Fruit fly (Drosophila melanogaster) whole organism, embryonic: ENCODE data around the gene ABCB7.

Source experiments
- Blimp-1 ChIP-seq: fragments of 200-800 bp; sonication (Bioruptor generic); optimal IDR thresholded peaks from 3 replicates; lab custom pipeline; 2018; ENCODE audit warnings: missing biosample characterization, missing genetic modification characterization, mild to moderate bottlenecking, moderate library complexity, missing genetic modification reagents
- CG10274 ChIP-seq: fragments of 200-800 bp; sonication (Bioruptor generic); optimal IDR thresholded peaks from 3 replicates; lab custom pipeline; 2017; ENCODE audit warnings: missing biosample characterization, mild to moderate bottlenecking, missing genetic modification characterization
- CG10431 ChIP-seq: fragments of 200-800 bp; sonication (Bioruptor generic); optimal IDR thresholded peaks from 3 replicates; lab custom pipeline; 2018; ENCODE audit warnings: missing biosample characterization, mild to moderate bottlenecking, missing genetic modification characterization
- CG11085 ChIP-seq: fragments of 200-800 bp; sonication (Bioruptor generic); IDR thresholded peaks from 2 replicates; pipeline ENCODE4 v1.3.6; 2022; ENCODE audit warnings: missing biosample characterization, missing genetic modification characterization
- CG12659 ChIP-seq: fragments of 200-800 bp; sonication (Bioruptor generic); optimal IDR thresholded peaks from 3 replicates; lab custom pipeline; 2017; ENCODE audit warnings: mild to moderate bottlenecking, missing biosample characterization, missing genetic modification reagents, missing genetic modification characterization
- CG13287 ChIP-seq: fragments of 200-800 bp; sonication (Bioruptor generic); IDR thresholded peaks from 2 replicates; pipeline ENCODE4 v1.3.6; 2022; ENCODE audit warnings: missing biosample characterization, missing genetic modification characterization; ENCODE audit not compliant: partially characterized antibody
- CG13775 ChIP-seq: fragments of 200-800 bp; sonication (Bioruptor generic); optimal IDR thresholded peaks from 3 replicates; lab custom pipeline; 2017; ENCODE audit warnings: missing biosample characterization, mild to moderate bottlenecking, missing genetic modification characterization
- CG15479 ChIP-seq: fragments of 200-800 bp; sonication (Bioruptor generic); optimal IDR thresholded peaks from 3 replicates; lab custom pipeline; 2019; ENCODE audit warnings: missing biosample characterization, mild to moderate bottlenecking, missing genetic modification characterization, moderate library complexity
- CG1602 ChIP-seq: fragments of 200-800 bp; sonication (Bioruptor generic); optimal IDR thresholded peaks from 3 replicates; lab custom pipeline; 2016; ENCODE audit warnings: missing biosample characterization, missing genetic modification characterization
- CG16863 ChIP-seq: fragments of 200-800 bp; sonication (Bioruptor generic); optimal IDR thresholded peaks from 3 replicates; lab custom pipeline; 2016; ENCODE audit warnings: missing biosample characterization, missing genetic modification characterization
- CG17802 ChIP-seq: fragments of 200-800 bp; sonication (Bioruptor generic); optimal IDR thresholded peaks from 2 replicates; lab custom pipeline; 2018; ENCODE audit warnings: missing biosample characterization, mild to moderate bottlenecking, missing genetic modification characterization, moderate library complexity
- CG2889 ChIP-seq: fragments of 200-800 bp; sonication (Bioruptor generic); IDR thresholded peaks from 3 replicates; pipeline ENCODE4 v1.3.6; 2022; ENCODE audit warnings: missing biosample characterization, missing genetic modification characterization
- CG3065 ChIP-seq: fragments of 200-800 bp; sonication (Bioruptor generic); optimal IDR thresholded peaks from 2 replicates; lab custom pipeline; 2016; ENCODE audit warnings: missing biosample characterization, missing genetic modification characterization
- CG34224 ChIP-seq: fragments of 200-800 bp; sonication (Bioruptor generic); IDR thresholded peaks from 3 replicates; pipeline ENCODE4 v1.3.6; 2022; ENCODE audit warnings: missing biosample characterization, missing genetic modification characterization; ENCODE audit not compliant: partially characterized antibody
- CG34422 ChIP-seq: fragments of 200-800 bp; sonication (Bioruptor generic); IDR thresholded peaks from 3 replicates; pipeline ENCODE4 v1.3.6; 2022; ENCODE audit warnings: missing biosample characterization, missing genetic modification characterization
- CG4328 ChIP-seq: fragments of 200-800 bp; sonication (Bioruptor generic); optimal IDR thresholded peaks from 3 replicates; lab custom pipeline; 2017; ENCODE audit warnings: missing biosample characterization, missing genetic modification reagents, missing genetic modification characterization
- CG4404 ChIP-seq: fragments of 200-800 bp; sonication (Bioruptor generic); IDR thresholded peaks from 2 replicates; pipeline ENCODE4 v1.3.6; 2022; ENCODE audit warnings: missing biosample characterization, missing genetic modification characterization
- CG4617 ChIP-seq: fragments of 200-800 bp; sonication (Bioruptor generic); optimal IDR thresholded peaks from 3 replicates; lab custom pipeline; 2016; ENCODE audit warnings: missing biosample characterization, missing genetic modification characterization, borderline replicate concordance
- CG7556 ChIP-seq: fragments of 200-800 bp; sonication (Bioruptor generic); optimal IDR thresholded peaks from 2 replicates; lab custom pipeline; 2017; ENCODE audit warnings: missing biosample characterization, mild to moderate bottlenecking, missing genetic modification characterization
- CG9932 ChIP-seq: fragments of 200-800 bp; sonication (Bioruptor generic); IDR thresholded peaks from 2 replicates; pipeline ENCODE4 v1.3.6; 2022; ENCODE audit warnings: missing biosample characterization, missing genetic modification characterization
- Deaf1 ChIP-seq: fragments of 200-800 bp; optimal IDR thresholded peaks from 3 replicates; lab custom pipeline; 2019; ENCODE audit warnings: missing biosample characterization, mild to moderate bottlenecking, missing genetic modification characterization, moderate library complexity
- Dip3 ChIP-seq: fragments of 200-800 bp; sonication (Bioruptor generic); optimal IDR thresholded peaks from 3 replicates; lab custom pipeline; 2016; ENCODE audit warnings: missing biosample characterization, missing genetic modification characterization
- Fer2 ChIP-seq: fragments of 200-800 bp; sonication (Bioruptor generic); optimal IDR thresholded peaks from 2 replicates; lab custom pipeline; 2018; ENCODE audit warnings: missing biosample characterization, mild to moderate bottlenecking, missing genetic modification characterization, moderate library complexity
- Kr ChIP-seq: fragments of 200-800 bp; sonication (Bioruptor generic); optimal IDR thresholded peaks from 2 replicates; lab custom pipeline; 2017; ENCODE audit warnings: missing biosample characterization, mild to moderate bottlenecking, missing genetic modification characterization
- Lhr ChIP-seq: fragments of 200-800 bp; sonication (Bioruptor generic); optimal IDR thresholded peaks from 3 replicates; lab custom pipeline; 2017; ENCODE audit warnings: mild to moderate bottlenecking, missing biosample characterization, missing genetic modification reagents, missing genetic modification characterization
- MTF-1 ChIP-seq: fragments of 200-800 bp; sonication (Bioruptor generic); optimal IDR thresholded peaks from 2 replicates; lab custom pipeline; 2018; ENCODE audit warnings: missing biosample characterization, mild to moderate bottlenecking, missing genetic modification characterization, borderline replicate concordance
- Myb ChIP-seq: fragments of 200-800 bp; sonication (Bioruptor generic); optimal IDR thresholded peaks from 2 replicates; lab custom pipeline; 2016; ENCODE audit warnings: missing biosample characterization, missing genetic modification characterization
- Sry-β ChIP-seq: fragments of 200-800 bp; sonication (Bioruptor generic); optimal IDR thresholded peaks from 2 replicates; lab custom pipeline; 2018; ENCODE audit warnings: missing biosample characterization, mild to moderate bottlenecking, missing genetic modification characterization, moderate library complexity
- Stat92E ChIP-seq, 3 experiments: fragments of >200 bp in 2 of 3; fragments of 200-800 bp in 1 of 3; sonication (Bioruptor generic) in 1 of 3; optimal IDR thresholded peaks; 2 replicates each; lab custom pipeline; 2017 to 2019; ENCODE audit warnings: missing biosample characterization in 3 of 3, missing genetic modification characterization in 3 of 3, mild to moderate bottlenecking in 1 of 3, moderate library complexity in 1 of 3
- TFAM ChIP-seq: fragments of 200-800 bp; sonication (Bioruptor generic); optimal IDR thresholded peaks from 2 replicates; lab custom pipeline; 2017; ENCODE audit warnings: missing biosample characterization, missing genetic modification characterization, inconsistent platforms
- Tbp ChIP-seq: fragments of >200 bp; optimal IDR thresholded peaks from 2 replicates; lab custom pipeline; 2018; ENCODE audit warnings: missing biosample characterization, missing genetic modification characterization
- chn ChIP-seq: fragments of 200-800 bp; sonication (Bioruptor generic); optimal IDR thresholded peaks from 2 replicates; lab custom pipeline; 2016; ENCODE audit warnings: missing biosample characterization, missing genetic modification characterization
- dpn ChIP-seq, 2 experiments: fragments of 200-800 bp; sonication (Bioruptor generic); optimal IDR thresholded peaks; 3 replicates each; lab custom pipeline; 2016; ENCODE audit warnings: missing biosample characterization in 2 of 2, missing genetic modification characterization in 2 of 2
- exex ChIP-seq: fragments of 200-800 bp; sonication (Bioruptor generic); optimal IDR thresholded peaks from 4 replicates; lab custom pipeline; 2018; ENCODE audit warnings: missing biosample characterization, mild to moderate bottlenecking, missing genetic modification characterization, moderate library complexity
- fd102C ChIP-seq: fragments of 200-800 bp; sonication (Bioruptor generic); optimal IDR thresholded peaks from 2 replicates; lab custom pipeline; 2018; ENCODE audit warnings: missing biosample characterization, mild to moderate bottlenecking, missing genetic modification characterization, moderate library complexity
- gfzf ChIP-seq: fragments of 200-800 bp; sonication (Bioruptor generic); optimal IDR thresholded peaks from 2 replicates; lab custom pipeline; 2016; ENCODE audit warnings: missing biosample characterization, mild to moderate bottlenecking, missing genetic modification characterization, moderate library complexity
- grau ChIP-seq: fragments of 200-800 bp; optimal IDR thresholded peaks from 3 replicates; lab custom pipeline; 2019; ENCODE audit warnings: missing biosample characterization, mild to moderate bottlenecking, missing genetic modification characterization, moderate library complexity
- ham ChIP-seq: fragments of 200-800 bp; sonication (Bioruptor generic); IDR thresholded peaks from 2 replicates; pipeline ENCODE4 v1.3.6; 2022; ENCODE audit warnings: missing biosample characterization, missing genetic modification characterization
- jigr1 ChIP-seq: fragments of 200-800 bp; sonication (Bioruptor generic); IDR thresholded peaks from 3 replicates; pipeline ENCODE4 v1.3.6; 2022; ENCODE audit warnings: missing biosample characterization, missing genetic modification characterization
- jing ChIP-seq: fragments of 200-800 bp; sonication (Bioruptor generic); optimal IDR thresholded peaks from 2 replicates; lab custom pipeline; 2018; ENCODE audit warnings: missing biosample characterization, mild to moderate bottlenecking, missing genetic modification characterization
- klu ChIP-seq: fragments of 200-800 bp; sonication (Bioruptor generic); IDR thresholded peaks from 2 replicates; pipeline ENCODE4 v1.3.6; 2022; ENCODE audit warnings: missing biosample characterization, missing genetic modification characterization
- kni ChIP-seq: fragments of 200-800 bp; sonication (Bioruptor generic); optimal IDR thresholded peaks from 3 replicates; lab custom pipeline; 2017; ENCODE audit warnings: mild to moderate bottlenecking, missing biosample characterization, missing genetic modification reagents, missing genetic modification characterization
- nmo ChIP-seq: fragments of 200-800 bp; sonication (Bioruptor generic); optimal IDR thresholded peaks from 2 replicates; lab custom pipeline; 2018; ENCODE audit warnings: missing biosample characterization, mild to moderate bottlenecking, missing genetic modification characterization, moderate library complexity
- salm ChIP-seq: fragments of 200-800 bp; sonication (Bioruptor generic); optimal IDR thresholded peaks from 2 replicates; lab custom pipeline; 2018; ENCODE audit warnings: missing biosample characterization, mild to moderate bottlenecking, missing genetic modification characterization
- slbo ChIP-seq: fragments of 200-800 bp; sonication (Bioruptor generic); IDR thresholded peaks from 2 replicates; pipeline ENCODE4 v1.3.6; 2022; ENCODE audit warnings: missing biosample characterization, missing genetic modification characterization
- stc ChIP-seq: fragments of 200-800 bp; sonication (Bioruptor generic); IDR thresholded peaks from 2 replicates; pipeline ENCODE4 v1.3.6; 2022; ENCODE audit warnings: missing biosample characterization, missing genetic modification characterization
- tll ChIP-seq, 2 experiments: fragments of 200-800 bp in 1 of 2; fragments of >200 bp in 1 of 2; sonication (Bioruptor generic) in 1 of 2; optimal IDR thresholded peaks; 2 replicates each; lab custom pipeline; 2017 to 2019; ENCODE audit warnings: missing biosample characterization in 2 of 2, missing genetic modification characterization in 2 of 2, mild to moderate bottlenecking in 1 of 2, moderate library complexity in 1 of 2
- tna ChIP-seq: fragments of 200-800 bp; sonication (Bioruptor generic); IDR thresholded peaks from 2 replicates; pipeline ENCODE4 v1.3.6; 2022; ENCODE audit warnings: missing biosample characterization, missing genetic modification characterization; ENCODE audit not compliant: partially characterized antibody

The ABCB7 gene

DNA sequence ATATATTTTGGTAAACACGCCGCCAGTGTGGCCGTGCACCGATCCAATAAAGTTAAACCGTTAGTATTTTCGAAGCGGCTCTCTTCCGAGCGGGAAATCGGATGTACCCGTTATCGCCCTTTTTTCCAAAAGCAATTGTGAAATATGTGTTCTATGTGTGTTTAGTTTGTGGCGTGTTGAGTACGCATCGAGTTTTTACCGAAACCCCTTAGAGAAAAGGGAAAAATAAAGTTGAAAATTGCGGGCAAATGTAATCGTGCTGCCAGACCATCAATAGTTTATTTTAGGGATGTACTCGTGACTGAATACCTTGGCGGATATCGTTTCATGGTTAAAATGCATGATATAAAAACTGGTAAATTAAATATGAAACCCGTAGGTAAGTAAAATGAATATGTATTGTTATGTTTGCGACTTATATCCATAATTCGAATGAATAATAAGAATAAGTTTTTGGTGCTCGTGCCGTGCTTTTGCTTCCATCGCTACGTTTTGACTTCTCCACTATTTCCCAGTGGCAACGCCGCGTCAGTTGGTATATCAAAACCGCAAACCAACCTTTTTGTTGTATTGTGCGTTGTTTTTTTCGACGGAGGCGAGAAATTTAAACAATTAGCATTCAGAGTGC lies 21.1 kb downstream of the ABCB7 start, which contains the start of the genes Mettl2 and Bgb (continued):
- TF ChIP-seq CG9932 (GFP tag; lab: Robert Waterston, UW) = peak; percentile 91
- TF ChIP-seq CG4617 = peak; percentile 59
- TF ChIP-seq salm (tag; lab: Kevin White, UChicago) = no peak
- TF ChIP-seq CG4404 = peak; percentile 90
- peak; percentile 78 for TF ChIP-seq chn (GFP tag; lab: Kevin White, UChicago)
- peak; percentile 64 for TF ChIP-seq gfzf (GFP tag; lab: Kevin White, UChicago)
- TF ChIP-seq jing = no peak
- TF ChIP-seq grau = peak; percentile 77
- TF ChIP-seq CG10274 (GFP tag; lab: Kevin White, UChicago) = peak; percentile 26
- TF ChIP-seq Tbp (GFP tag; lab: Kevin White, UChicago) = no peak
- TF ChIP-seq ham = 0 out of 2 replicates have a peak, but pooled peaks have one; percentile 31
- peak; percentile 80 for TF ChIP-seq CG13775 (GFP tag; lab: Kevin White, UChicago)
- peak; percentile 83 for TF ChIP-seq CG13287 (GFP tag; lab: Robert Waterston, UW)
- TF ChIP-seq Lhr = no peak
- no peak for TF ChIP-seq TFAM (GFP tag; lab: Kevin White, UChicago)
- peak; percentile 80 for TF ChIP-seq Myb
- no peak for TF ChIP-seq Blimp-1 (GFP tag; lab: Kevin White, UChicago)
- TF ChIP-seq CG12659 (GFP tag; lab: Kevin White, UChicago) = peak; percentile 78
- TF ChIP-seq CG34422 (GFP tag; lab: Robert Waterston, UW) = peak; percentile 81
- TF ChIP-seq klu (GFP tag; lab: Robert Waterston, UW) = peak; percentile 86
- peak; percentile 89 for TF ChIP-seq slbo (GFP tag; lab: Robert Waterston, UW)
- no peak for TF ChIP-seq fd102C
- TF ChIP-seq CG3065 (GFP tag; lab: Kevin White, UChicago) = peak; percentile 0
- 0 out of 2 replicates have a peak, but pooled peaks have one; percentile 9 for TF ChIP-seq tna (GFP tag; lab: Robert Waterston, UW)
- TF ChIP-seq nmo (GFP tag; lab: Kevin White, UChicago) = peak; percentile 83
- TF ChIP-seq Kr (GFP tag; lab: Kevin White, UChicago) = no peak
- no peak for TF ChIP-seq CG10431
- no peak for TF ChIP-seq MTF-1 (GFP tag; lab: Kevin White, UChicago)
- TF ChIP-seq CG16863 = peak; percentile 49
- peak; percentile 76 for TF ChIP-seq CG1602 (GFP tag; lab: Kevin White, UChicago)
- TF ChIP-seq Stat92E (GFP tag; optimal IDR thresholded peaks at IDR 0.05; lab: Kevin White, UChicago) = no peak
- TF ChIP-seq Sry-β = peak; percentile 30
- peak; percentile 59 for TF ChIP-seq CG4328 (GFP tag; lab: Kevin White, UChicago)
- no peak for TF ChIP-seq CG15479 (GFP tag; lab: Kevin White, UChicago)
- TF ChIP-seq CG34224 (GFP tag; lab: Robert Waterston, UW) = peak; percentile 70
- TF ChIP-seq CG2889 (GFP tag; lab: Robert Waterston, UW) = peak; percentile 47; the same call in 1 of the 3 replicates
- TF ChIP-seq Deaf1 (tag; lab: Kevin White, UChicago) = peak; percentile 27
- peak; percentile 80 for TF ChIP-seq Dip3 (GFP tag; lab: Kevin White, UChicago)
- TF ChIP-seq Fer2 (tag; lab: Kevin White, UChicago) = peak; percentile 74
- peak; percentile 45; the same call in 1 of the 2 replicates for TF ChIP-seq CG11085 (GFP tag; lab: Robert Waterston, UW)
- 0 out of 2 replicates have a peak, but pooled peaks have one; percentile 39 for TF ChIP-seq stc (GFP tag; lab: Robert Waterston, UW)
- TF ChIP-seq exex (tag; lab: Kevin White, UChicago) = no peak
- TF ChIP-seq CG7556 (GFP tag; lab: Kevin White, UChicago) = peak; percentile 55
- TF ChIP-seq jigr1 = peak; percentile 71; the same call in 2 of the 3 replicates
- TF ChIP-seq CG17802 (tag; lab: Kevin White, UChicago) = peak; percentile 34
- TF ChIP-seq tll (GFP tag; optimal IDR thresholded peaks at IDR 0.05; lab: Kevin White, UChicago) = peak; percentile 93
- TF ChIP-seq dpn (GFP tag; optimal IDR thresholded peaks at IDR 0.05; lab: Kevin White, UChicago) = peak; percentile 79 to 81
- TF ChIP-seq kni (GFP tag; lab: Kevin White, UChicago) = peak; percentile 25
